Worm (Caenorhabditis elegans): ENCODE data around the gene sre-12.

The sre-12 gene

DNA sequence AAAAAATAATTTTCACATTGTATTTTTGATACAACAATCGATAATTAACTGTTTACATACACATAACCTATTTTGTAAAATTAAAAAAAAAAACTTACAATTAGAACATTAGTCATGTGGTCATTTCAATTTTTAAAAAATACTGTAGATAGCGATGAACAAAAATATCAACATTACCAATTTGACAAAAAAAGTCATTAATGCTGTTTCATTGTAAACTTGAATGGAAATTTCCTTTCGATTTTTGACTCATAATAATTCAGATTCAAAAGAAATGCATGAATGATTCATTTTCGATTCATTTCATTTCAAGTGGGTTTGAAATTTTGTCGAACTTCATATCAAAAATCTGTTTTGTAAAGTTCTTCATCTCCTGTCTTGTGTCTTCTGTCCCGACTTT lies 30.5 kb upstream of the sre-12 start, which contains the start of gene C33G8.2:
TSS of gene C33G8.2 (plus strand) at position 301 of the 400 bp plus-strand sequence.
- TF ChIP-seq nhr-77 (tag; optimal IDR thresholded peaks at IDR 0.05): no peak
- TF ChIP-seq nhr-76 (tag; optimal IDR thresholded peaks at IDR 0.05): no peak
- no peak for TF ChIP-seq nhr-67 (tag; optimal IDR thresholded peaks at IDR 0.05)
- no peak for TF ChIP-seq R02D3.7 (tag; optimal IDR thresholded peaks at IDR 0.05)
- no peak for TF ChIP-seq elt-3 (tag; optimal IDR thresholded peaks at IDR 0.05)
- TF ChIP-seq pqm-1 (tag; optimal IDR thresholded peaks at IDR 0.05): no peak
- TF ChIP-seq skn-1 (tag; optimal IDR thresholded peaks at IDR 0.05): no peak
- no peak for TF ChIP-seq aly-2 (tag; optimal IDR thresholded peaks at IDR 0.05)
- no peak for TF ChIP-seq ama-1 (optimal IDR thresholded peaks at IDR 0.05)
- TF ChIP-seq elt-2 (tag; optimal IDR thresholded peaks at IDR 0.05): no peak
- TF ChIP-seq nhr-28 (tag; optimal IDR thresholded peaks at IDR 0.05): no peak
- TF ChIP-seq mml-1 (tag; optimal IDR thresholded peaks at IDR 0.05): no peak
- TF ChIP-seq nhr-43 (tag; optimal IDR thresholded peaks at IDR 0.05; ENCODE audit: poor library complexity, severe bottlenecking): no peak
- TF ChIP-seq unc-62 (GFP tag; optimal IDR thresholded peaks at IDR 0.05): no peak
- TF ChIP-seq eor-1 (tag; optimal IDR thresholded peaks at IDR 0.05): no peak

DNA sequence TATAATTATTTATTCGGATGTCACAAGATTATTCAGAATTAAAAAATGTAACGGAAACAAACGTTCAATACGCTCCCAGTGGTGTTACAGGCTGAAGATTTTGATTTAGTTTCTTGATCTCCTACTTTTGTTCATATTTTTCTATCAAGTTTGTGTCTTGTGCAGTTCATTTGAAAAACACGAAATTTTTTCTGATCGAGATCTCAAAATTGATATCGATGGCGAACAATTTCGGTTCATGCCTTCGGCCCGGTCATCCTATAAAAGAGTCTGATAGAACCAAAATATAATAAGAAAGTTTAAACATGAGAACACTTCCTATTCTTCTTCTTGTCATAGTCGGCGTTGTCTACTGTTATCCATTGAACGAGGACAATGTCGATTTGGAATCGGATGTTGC lies 28.4 kb upstream of the sre-12 start, which contains the start of gene drd-10:
TSS of gene drd-10 (plus strand) at position 301 of the 400 bp plus-strand sequence.
- TF ChIP-seq aly-2 (tag; optimal IDR thresholded peaks at IDR 0.05) (no peak), hmg-11 (tag; optimal IDR thresholded peaks at IDR 0.05) (no peak), mdl-1 (tag; optimal IDR thresholded peaks at IDR 0.05) (no peak), ztf-4 (tag; optimal IDR thresholded peaks at IDR 0.05) (no peak)

DNA sequence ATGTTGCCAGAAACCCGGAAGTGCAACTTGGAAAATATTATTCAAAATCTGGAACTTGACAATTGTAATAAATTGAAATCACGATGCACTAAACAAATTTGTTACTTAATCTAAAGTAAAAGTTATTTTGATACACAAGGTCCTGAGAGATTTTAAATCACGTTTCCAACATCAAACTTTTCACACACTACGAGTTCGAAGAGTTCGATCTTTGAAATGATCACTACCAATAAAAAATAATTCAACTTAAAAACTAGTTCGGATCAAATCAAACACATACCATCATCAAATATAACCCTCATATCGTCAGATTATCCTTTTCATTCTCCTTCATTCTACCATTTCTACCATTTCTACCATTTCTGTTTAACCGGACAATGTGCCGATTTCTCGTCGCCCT lies 27.0 kb upstream of the sre-12 start, which contains the start of gene spig-10:
TSS of gene spig-10 (plus strand) at position 301 of the 400 bp plus-strand sequence.
- TF ChIP-seq zag-1 (tag; optimal IDR thresholded peaks at IDR 0.05) (no peak), ceh-16 (tag; optimal IDR thresholded peaks at IDR 0.05) (no peak), ceh-9 (tag; optimal IDR thresholded peaks at IDR 0.05) (no peak)

DNA sequence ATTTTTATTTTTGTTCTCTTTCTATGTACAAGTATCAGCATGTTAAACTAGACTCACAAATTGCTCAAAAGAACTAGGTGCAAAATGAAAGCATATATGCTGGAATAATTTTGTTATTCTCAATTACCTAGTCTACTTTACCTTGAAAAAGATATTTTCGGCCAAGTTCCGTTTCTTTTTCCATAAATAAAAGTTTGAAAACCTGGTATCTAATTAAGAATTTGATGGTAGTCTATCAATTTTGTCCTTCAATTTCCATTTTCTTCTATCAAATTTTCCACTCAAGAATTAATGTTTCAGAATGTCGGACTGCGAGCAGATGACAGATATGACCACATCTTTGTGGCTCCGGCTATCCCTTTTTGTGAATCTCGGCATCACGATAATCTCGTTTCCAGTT lies 24.9 kb upstream of the sre-12 start, which contains the start of gene srab-4:
TSS of gene srab-4 (plus strand) at position 301 of the 400 bp plus-strand sequence.
- no peak for TF ChIP-seq eor-1 (tag; optimal IDR thresholded peaks at IDR 0.05)
- TF ChIP-seq lin-39 (tag; optimal IDR thresholded peaks at IDR 0.05): no peak
- TF ChIP-seq nhr-25 (tag; optimal IDR thresholded peaks at IDR 0.05): no peak
- TF ChIP-seq nfya-1 (tag; optimal IDR thresholded peaks at IDR 0.05; ENCODE audit: insufficient read depth): no peak
- TF ChIP-seq mdl-1 (tag; optimal IDR thresholded peaks at IDR 0.05): no peak
- no peak for TF ChIP-seq nhr-11 (tag; optimal IDR thresholded peaks at IDR 0.05)

DNA sequence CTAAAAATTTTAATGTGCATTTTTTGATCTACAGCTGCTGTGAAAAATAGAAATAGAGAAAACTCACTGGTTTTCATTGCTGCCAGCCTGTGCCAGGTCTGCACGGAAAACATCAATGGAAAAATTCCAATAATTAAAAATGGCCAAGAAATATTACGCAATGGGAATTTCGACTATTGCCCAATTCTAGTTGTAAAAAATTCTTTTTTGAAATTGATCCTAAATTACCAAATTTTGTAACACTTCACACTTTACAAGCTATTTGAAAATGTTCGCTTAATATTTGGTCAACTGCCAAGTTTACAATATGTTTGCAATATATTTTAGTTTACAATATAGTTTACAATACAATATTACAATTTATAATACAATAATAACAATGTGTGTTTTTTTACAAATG lies 21.8 kb upstream of the sre-12 start:
- TF ChIP-seq elt-2 (tag; optimal IDR thresholded peaks at IDR 0.05): peak; percentile 40
- no peak for TF ChIP-seq elt-3 (tag; optimal IDR thresholded peaks at IDR 0.05)
- no peak for TF ChIP-seq ama-1 (optimal IDR thresholded peaks at IDR 0.05)

DNA sequence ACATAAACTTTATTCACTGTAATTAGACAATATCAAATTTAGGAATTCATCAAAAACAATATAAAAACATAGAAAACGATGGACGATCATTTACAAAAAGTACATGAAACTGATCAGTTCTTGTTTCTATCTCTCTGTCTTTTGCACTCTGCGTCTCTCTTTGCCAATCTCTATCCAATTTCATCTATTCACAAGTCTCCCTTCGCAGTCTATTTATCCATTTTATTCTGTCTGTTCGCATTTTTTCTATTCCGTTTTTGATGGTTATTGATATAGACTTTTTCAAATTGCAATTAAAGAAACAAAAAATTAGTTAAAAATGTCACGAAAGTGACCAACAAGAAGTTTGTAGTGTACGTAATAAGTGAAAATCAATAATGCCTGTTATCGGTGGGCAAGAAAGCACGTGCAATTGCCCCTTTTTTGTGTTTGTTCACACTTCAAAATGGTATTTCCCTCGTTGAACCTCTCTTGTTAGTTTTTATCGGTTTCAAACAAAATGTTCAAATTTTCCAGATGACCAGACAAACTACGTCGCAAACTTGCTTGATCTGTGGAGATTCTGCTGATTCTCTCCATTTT lies 19.5 kb upstream of the sre-12 start, which contains the start of gene nhr-42:
TSS of gene nhr-42 (plus strand) at position 517 of the 582 bp plus-strand sequence.
- TF ChIP-seq elt-2 (tag; optimal IDR thresholded peaks at IDR 0.05) (peak; percentile 66), lsy-12 (tag; optimal IDR thresholded peaks at IDR 0.05) (no peak), ceh-16 (tag; optimal IDR thresholded peaks at IDR 0.05) (no peak), nhr-76 (tag; optimal IDR thresholded peaks at IDR 0.05) (peak; percentile 57), nhr-43 (tag; optimal IDR thresholded peaks at IDR 0.05; ENCODE audit: poor library complexity, severe bottlenecking) (peak; percentile 5), nfya-1 (tag; optimal IDR thresholded peaks at IDR 0.05; ENCODE audit: insufficient read depth) (peak; percentile 14), pqm-1 (tag; optimal IDR thresholded peaks at IDR 0.05) (peak; percentile 56), fkh-2 (tag; optimal IDR thresholded peaks at IDR 0.05) (no peak), lin-15B (tag; optimal IDR thresholded peaks at IDR 0.05) (no peak), elt-3 (tag; optimal IDR thresholded peaks at IDR 0.05) (no peak), nhr-25 (tag; optimal IDR thresholded peaks at IDR 0.05) (peak; percentile 16), pha-4 (tag; optimal IDR thresholded peaks at IDR 0.05) (peak; percentile 84)
